Fruit fly (Drosophila melanogaster) whole organism, embryonic: ENCODE data around the gene CG17549.

Experiments
- Abd-B ChIP-seq: fragments of 200-800 bp; sonication (Bioruptor generic); optimal IDR thresholded peaks from 2 replicates; lab custom pipeline; 2018; ENCODE audit warnings: missing biosample characterization, mild to moderate bottlenecking, missing genetic modification characterization, moderate library complexity
- Atf-2 ChIP-seq: fragments of 200-800 bp; sonication (Bioruptor generic); optimal IDR thresholded peaks from 2 replicates; lab custom pipeline; 2016; ENCODE audit warnings: missing biosample characterization, missing genetic modification characterization
- Atf6 ChIP-seq: fragments of 200-800 bp; sonication (Bioruptor generic); IDR thresholded peaks from 2 replicates; pipeline ENCODE4 v1.3.6; 2022; ENCODE audit warnings: missing biosample characterization, missing genetic modification characterization
- CG12071 ChIP-seq: fragments of 200-800 bp; sonication (Bioruptor generic); optimal IDR thresholded peaks from 3 replicates; lab custom pipeline; 2018; ENCODE audit warnings: missing biosample characterization, mild to moderate bottlenecking, missing genetic modification characterization
- CG12744 ChIP-seq: fragments of 200-800 bp; sonication (Bioruptor generic); optimal IDR thresholded peaks from 2 replicates; lab custom pipeline; 2016; ENCODE audit warnings: missing biosample characterization, missing genetic modification characterization
- CG13424 ChIP-seq: fragments of 200-800 bp; sonication (Bioruptor generic); optimal IDR thresholded peaks from 2 replicates; lab custom pipeline; 2019; ENCODE audit warnings: missing biosample characterization, mild to moderate bottlenecking, missing genetic modification characterization, moderate library complexity
- CG14860 ChIP-seq: fragments of 200-800 bp; sonication (Bioruptor generic); IDR thresholded peaks from 3 replicates; pipeline ENCODE4 v1.3.6; 2022; ENCODE audit warnings: missing biosample characterization, missing genetic modification characterization; ENCODE audit not compliant: partially characterized antibody
- CG2202 ChIP-seq: fragments of 200-800 bp; sonication (Bioruptor generic); optimal IDR thresholded peaks from 2 replicates; lab custom pipeline; 2018; ENCODE audit warnings: missing biosample characterization, mild to moderate bottlenecking, missing genetic modification characterization
- CG3281 ChIP-seq: fragments of 200-800 bp; sonication (Bioruptor generic); optimal IDR thresholded peaks from 3 replicates; lab custom pipeline; 2017; ENCODE audit warnings: missing biosample characterization, mild to moderate bottlenecking, missing genetic modification characterization
- CG34376 ChIP-seq: fragments of 200-800 bp; sonication (Bioruptor generic); optimal IDR thresholded peaks from 2 replicates; lab custom pipeline; 2018; ENCODE audit warnings: missing biosample characterization, mild to moderate bottlenecking, missing genetic modification characterization
- CG3847 ChIP-seq: fragments of 200-800 bp; sonication (Bioruptor generic); IDR thresholded peaks from 2 replicates; pipeline ENCODE4 v1.3.6; 2022; ENCODE audit warnings: missing biosample characterization, missing genetic modification characterization
- CG6683 ChIP-seq: fragments of 200-800 bp; sonication (Bioruptor generic); optimal IDR thresholded peaks from 2 replicates; lab custom pipeline; 2017; ENCODE audit warnings: missing biosample characterization, mild to moderate bottlenecking, missing genetic modification characterization, missing genetic modification reagents
- CG6689 ChIP-seq: fragments of 200-800 bp; sonication (Bioruptor generic); IDR thresholded peaks from 2 replicates; pipeline ENCODE4 v1.3.6; 2022; ENCODE audit warnings: missing biosample characterization, missing genetic modification characterization
- CG6854 ChIP-seq: fragments of 200-800 bp; sonication (Bioruptor generic); optimal IDR thresholded peaks from 3 replicates; lab custom pipeline; 2017; ENCODE audit warnings: missing biosample characterization, mild to moderate bottlenecking, missing genetic modification characterization
- Dek ChIP-seq: fragments of 200-800 bp; sonication (Bioruptor generic); optimal IDR thresholded peaks from 3 replicates; lab custom pipeline; 2019; ENCODE audit warnings: missing biosample characterization, mild to moderate bottlenecking, missing genetic modification characterization, moderate library complexity
- Dp ChIP-seq: fragments of 200-800 bp; sonication (Bioruptor generic); optimal IDR thresholded peaks from 2 replicates; lab custom pipeline; 2018; ENCODE audit warnings: missing biosample characterization, mild to moderate bottlenecking, missing genetic modification characterization, moderate library complexity
- Elba2 ChIP-seq: fragments of 200-800 bp; sonication (Bioruptor generic); optimal IDR thresholded peaks from 3 replicates; lab custom pipeline; 2016; ENCODE audit warnings: missing biosample characterization, missing genetic modification characterization
- Fer3 ChIP-seq: fragments of 200-800 bp; sonication (Bioruptor generic); optimal IDR thresholded peaks from 2 replicates; lab custom pipeline; 2018; ENCODE audit warnings: missing biosample characterization, mild to moderate bottlenecking, missing genetic modification characterization, moderate library complexity
- GATAe ChIP-seq: fragments of 200-800 bp; sonication (Bioruptor generic); conservative IDR thresholded peaks from 2 replicates; pipeline ENCODE4 v1.3.6; 2022; ENCODE audit warnings: missing biosample characterization, missing genetic modification characterization
- H15 ChIP-seq: fragments of 200-800 bp; sonication (Bioruptor generic); IDR thresholded peaks from 3 replicates; pipeline ENCODE4 v1.3.6; 2022; ENCODE audit warnings: missing biosample characterization, missing genetic modification characterization
- HHEX ChIP-seq: fragments of 200-800 bp; sonication (Bioruptor generic); optimal IDR thresholded peaks from 3 replicates; lab custom pipeline; 2017; ENCODE audit warnings: missing biosample characterization, mild to moderate bottlenecking, missing genetic modification characterization, missing genetic modification reagents
- Hmx ChIP-seq: fragments of 200-800 bp; sonication (Bioruptor generic); optimal IDR thresholded peaks from 2 replicates; lab custom pipeline; 2016; ENCODE audit warnings: missing biosample characterization, missing genetic modification characterization
- Hsf ChIP-seq: fragments of 200-800 bp; sonication (Bioruptor generic); optimal IDR thresholded peaks from 3 replicates; lab custom pipeline; 2016; ENCODE audit warnings: missing biosample characterization, missing genetic modification characterization
- Oaz ChIP-seq: fragments of 200-800 bp; sonication (Bioruptor generic); IDR thresholded peaks from 2 replicates; pipeline ENCODE4 v1.3.6; 2022; ENCODE audit warnings: missing biosample characterization, missing genetic modification characterization
- bab2 ChIP-seq: fragments of 200-800 bp; sonication (Bioruptor generic); optimal IDR thresholded peaks from 2 replicates; lab custom pipeline; 2016; ENCODE audit warnings: missing biosample characterization, missing genetic modification characterization
- bbx ChIP-seq: fragments of 200-800 bp; sonication (Bioruptor generic); IDR thresholded peaks from 2 replicates; pipeline ENCODE4 v1.3.6; 2022; ENCODE audit warnings: missing biosample characterization, missing genetic modification characterization; ENCODE audit not compliant: partially characterized antibody
- chn ChIP-seq: fragments of 200-800 bp; sonication (Bioruptor generic); optimal IDR thresholded peaks from 2 replicates; lab custom pipeline; 2016; ENCODE audit warnings: missing biosample characterization, missing genetic modification characterization
- crp ChIP-seq, 2 experiments: fragments of 200-800 bp; sonication (Bioruptor generic); optimal IDR thresholded peaks; 2 replicates in 1 of 2; 3 replicates in 1 of 2; lab custom pipeline; 2017; ENCODE audit warnings: missing biosample characterization in 2 of 2, missing genetic modification characterization in 2 of 2, mild to moderate bottlenecking in 1 of 2, moderate library complexity in 1 of 2
- da ChIP-seq: fragments of 200-800 bp; sonication (Bioruptor generic); optimal IDR thresholded peaks from 2 replicates; lab custom pipeline; 2016; ENCODE audit warnings: missing biosample characterization, missing genetic modification characterization
- danr ChIP-seq: fragments of 200-800 bp; sonication (Bioruptor generic); IDR thresholded peaks from 2 replicates; pipeline ENCODE4 v1.3.6; 2022; ENCODE audit warnings: missing biosample characterization, missing genetic modification characterization
- gem ChIP-seq: fragments of 200-800 bp; sonication (Bioruptor generic); optimal IDR thresholded peaks from 2 replicates; lab custom pipeline; 2019; ENCODE audit warnings: missing biosample characterization, mild to moderate bottlenecking, missing genetic modification characterization, moderate library complexity
- grn ChIP-seq: fragments of 200-800 bp; sonication (Bioruptor generic); optimal IDR thresholded peaks from 3 replicates; lab custom pipeline; 2017; ENCODE audit warnings: missing biosample characterization, missing genetic modification characterization
- gsb ChIP-seq: fragments of 200-800 bp; sonication (Bioruptor generic); IDR thresholded peaks from 2 replicates; pipeline ENCODE4 v1.3.6; 2022; ENCODE audit warnings: missing biosample characterization, missing genetic modification characterization
- hb ChIP-seq: fragments of 200-800 bp; sonication (Bioruptor generic); IDR thresholded peaks from 3 replicates; pipeline ENCODE4 v1.3.6; 2022; ENCODE audit warnings: missing biosample characterization, missing genetic modification characterization; ENCODE audit not compliant: partially characterized antibody
- inv ChIP-seq: fragments of 200-800 bp; sonication (Bioruptor generic); IDR thresholded peaks from 2 replicates; pipeline ENCODE4 v1.3.6; 2022; ENCODE audit warnings: missing biosample characterization, missing genetic modification characterization; ENCODE audit not compliant: partially characterized antibody
- knrl ChIP-seq: fragments of 200-800 bp; sonication (Bioruptor generic); IDR thresholded peaks from 3 replicates; pipeline ENCODE4 v1.3.6; 2022; ENCODE audit warnings: missing biosample characterization, missing genetic modification characterization; ENCODE audit not compliant: partially characterized antibody
- lbe ChIP-seq: fragments of 200-800 bp; sonication (Bioruptor generic); optimal IDR thresholded peaks from 2 replicates; lab custom pipeline; 2016; ENCODE audit warnings: missing biosample characterization, mild to moderate bottlenecking, missing genetic modification characterization
- mirr ChIP-seq: fragments of 200-800 bp; sonication (Bioruptor generic); optimal IDR thresholded peaks from 3 replicates; lab custom pipeline; 2018; ENCODE audit warnings: missing biosample characterization, mild to moderate bottlenecking, missing genetic modification characterization
- nerfin-1 ChIP-seq: fragments of 200-800 bp; sonication (Bioruptor generic); optimal IDR thresholded peaks from 3 replicates; lab custom pipeline; 2019; ENCODE audit warnings: missing biosample characterization, mild to moderate bottlenecking, missing genetic modification characterization, moderate library complexity
- org-1 ChIP-seq: fragments of 200-800 bp; sonication (Bioruptor generic); optimal IDR thresholded peaks from 2 replicates; lab custom pipeline; 2017; ENCODE audit warnings: missing biosample characterization, missing genetic modification characterization
- prd ChIP-seq, 3 experiments: fragments of >200 bp in 2 of 3; fragments of 200-800 bp in 1 of 3; sonication (Bioruptor generic) in 1 of 3; optimal IDR thresholded peaks in 2 of 3; IDR thresholded peaks in 1 of 3; 2 replicates in 2 of 3; 3 replicates in 1 of 3; pipeline versions ENCODE4 v1.3.6 to Lab custom; 2017 to 2022; ENCODE audit warnings: missing biosample characterization in 1 of 3, missing genetic modification characterization in 1 of 3
- rib ChIP-seq: fragments of 200-800 bp; sonication (Bioruptor generic); IDR thresholded peaks from 2 replicates; pipeline ENCODE4 v1.3.6; 2022; ENCODE audit warnings: missing biosample characterization, missing genetic modification characterization
- run ChIP-seq: fragments of 200-800 bp; sonication (Bioruptor generic); optimal IDR thresholded peaks from 3 replicates; lab custom pipeline; 2018; ENCODE audit warnings: missing biosample characterization, mild to moderate bottlenecking, missing genetic modification characterization
- sens ChIP-seq: fragments of 200-800 bp; sonication (Bioruptor generic); peaks from one replicate; lab custom pipeline; 2016; ENCODE audit warnings: missing biosample characterization, missing genetic modification characterization
- sisA ChIP-seq: fragments of 200-800 bp; sonication (Bioruptor generic); IDR thresholded peaks from 2 replicates; pipeline ENCODE4 v1.3.6; 2022; ENCODE audit warnings: missing biosample characterization, missing genetic modification characterization
- sna ChIP-seq: fragments of 200-800 bp; sonication (Bioruptor generic); IDR thresholded peaks from 2 replicates; pipeline ENCODE4 v1.3.6; 2022; ENCODE audit warnings: missing biosample characterization, missing genetic modification characterization; ENCODE audit not compliant: partially characterized antibody
- sr ChIP-seq: fragments of 200-800 bp; sonication (Bioruptor generic); IDR thresholded peaks from 3 replicates; pipeline ENCODE4 v1.3.6; 2022; ENCODE audit warnings: missing biosample characterization, missing genetic modification characterization
- stwl ChIP-seq: fragments of 200-800 bp; sonication (Bioruptor generic); optimal IDR thresholded peaks from 3 replicates; lab custom pipeline; 2018; ENCODE audit warnings: missing biosample characterization, mild to moderate bottlenecking, missing genetic modification characterization, moderate library complexity
- trem ChIP-seq: fragments of 200-800 bp; optimal IDR thresholded peaks from 3 replicates; lab custom pipeline; 2019; ENCODE audit warnings: missing biosample characterization, mild to moderate bottlenecking, missing genetic modification characterization, moderate library complexity
- vfl ChIP-seq: fragments of 200-800 bp; sonication (Bioruptor generic); optimal IDR thresholded peaks from 2 replicates; lab custom pipeline; 2016; ENCODE audit warnings: missing biosample characterization, missing genetic modification characterization

The CG17549 gene

dm6 chr2L:19430343-19430742, 40.5 kb upstream of the CG17549 start, which contains the start of gene RtcB (continued):
- no peak for TF ChIP-seq da
- no peak for TF ChIP-seq CG13424 (tag; lab: Kevin White, UChicago)
- TF ChIP-seq CG6689 (GFP tag; lab: Robert Waterston, UW): no peak
- peak; percentile 67 for TF ChIP-seq Dp
- TF ChIP-seq Hsf (GFP tag; lab: Kevin White, UChicago): peak; percentile 17
- peak; percentile 96 for TF ChIP-seq inv (GFP tag; lab: Robert Waterston, UW)
- TF ChIP-seq bab2 (GFP tag; lab: Kevin White, UChicago): no peak
- peak; percentile 98 for TF ChIP-seq knrl (GFP tag; lab: Robert Waterston, UW)
- no peak for TF ChIP-seq CG6683
- no peak for TF ChIP-seq prd (optimal IDR thresholded peaks at IDR 0.05; lab: Kevin White, UChicago)
- 0 out of 3 replicates have a peak, but pooled peaks have one; percentile 13 for TF ChIP-seq prd (GFP tag; IDR thresholded peaks at IDR 0.05; lab: Robert Waterston, UW)
- TF ChIP-seq hb: peak; percentile 95
- TF ChIP-seq sisA: peak; percentile 24; the same call in 1 of the 2 replicates
- peak; percentile 12 for TF ChIP-seq lbe (GFP tag; lab: Kevin White, UChicago)
- no peak for TF ChIP-seq Oaz (GFP tag; lab: Robert Waterston, UW)
- peak; percentile 95 for TF ChIP-seq CG14860 (GFP tag; lab: Robert Waterston, UW)
- peak; percentile 49 for TF ChIP-seq stwl (tag; lab: Kevin White, UChicago)
- no peak for TF ChIP-seq Atf-2 (GFP tag; lab: Kevin White, UChicago)
- TF ChIP-seq danr (GFP tag; lab: Robert Waterston, UW): no peak
- no peak for TF ChIP-seq Hmx (GFP tag; lab: Kevin White, UChicago)
- TF ChIP-seq CG3281 (GFP tag; lab: Kevin White, UChicago): no peak
- TF ChIP-seq rib (GFP tag; lab: Robert Waterston, UW): no peak
- TF ChIP-seq sr (GFP tag; lab: Robert Waterston, UW): no peak
- peak; percentile 98 for TF ChIP-seq sna (GFP tag; lab: Robert Waterston, UW)
- no peak for TF ChIP-seq CG12744 (GFP tag; lab: Kevin White, UChicago)
- TF ChIP-seq H15 (GFP tag; lab: Robert Waterston, UW): no peak
- TF ChIP-seq gsb (GFP tag; lab: Robert Waterston, UW): no peak
- no peak for TF ChIP-seq Atf6 (GFP tag; lab: Robert Waterston, UW)
- no peak for TF ChIP-seq CG34376
- no peak for TF ChIP-seq CG6854 (GFP tag; lab: Kevin White, UChicago)
- TF ChIP-seq gem (tag; lab: Kevin White, UChicago): peak; percentile 19
- no peak for TF ChIP-seq Fer3 (tag; lab: Kevin White, UChicago)
- peak; percentile 31 for TF ChIP-seq Abd-B
- peak; percentile 38 for TF ChIP-seq sens (GFP tag; lab: Kevin White, UChicago)
- TF ChIP-seq Dek (tag; lab: Kevin White, UChicago): peak; percentile 16
- peak; percentile 95 for TF ChIP-seq bbx (GFP tag; lab: Robert Waterston, UW)
- no peak for TF ChIP-seq mirr (GFP tag; lab: Kevin White, UChicago)
- TF ChIP-seq GATAe (GFP tag; lab: Robert Waterston, UW): no peak
- no peak for TF ChIP-seq CG12071
- TF ChIP-seq CG2202 (tag; lab: Kevin White, UChicago): no peak
- no peak for TF ChIP-seq vfl (GFP tag; lab: Kevin White, UChicago)
- no peak for TF ChIP-seq grn (GFP tag; lab: Kevin White, UChicago)
- peak in 1 of 2 experiments; percentile 66 for TF ChIP-seq crp (GFP tag; optimal IDR thresholded peaks at IDR 0.05; lab: Kevin White, UChicago)
- peak; percentile 46 for TF ChIP-seq Elba2 (GFP tag; lab: Kevin White, UChicago)
- no peak for TF ChIP-seq chn (GFP tag; lab: Kevin White, UChicago)
- peak; percentile 60 for TF ChIP-seq trem (tag; lab: Kevin White, UChicago)
- TF ChIP-seq nerfin-1: peak; percentile 58
- no peak for TF ChIP-seq org-1 (GFP tag; lab: Kevin White, UChicago)
- no peak for TF ChIP-seq run (tag; lab: Kevin White, UChicago)
- no peak for TF ChIP-seq CG3847 (GFP tag; lab: Robert Waterston, UW)
- TF ChIP-seq HHEX: no peak
